Worm (Caenorhabditis elegans) whole organism, L1 larva: ENCODE results near the gene C37C3.10.

ENCODE experiments used
- C16A3.4 ChIP-seq: fragments of 150-350 bp; optimal IDR thresholded peaks from 2 replicates; lab custom pipeline; 2014; ENCODE audit warnings: missing biosample characterization, missing genetic modification characterization
- F16B12.6 ChIP-seq: fragments of 150-350 bp; optimal IDR thresholded peaks from 2 replicates; lab custom pipeline; 2014; ENCODE audit warnings: missing biosample characterization, missing genetic modification characterization
- Y116A8C.19 ChIP-seq: sonication (generic microtip); optimal IDR thresholded peaks from 2 replicates; lab custom pipeline; 2016; ENCODE audit warnings: missing compliant biosample characterization, missing genetic modification characterization, borderline replicate concordance
- alr-1 ChIP-seq: fragments of 200-800 bp; sonication (Bioruptor generic); optimal IDR thresholded peaks from 2 replicates; lab custom pipeline; 2018; ENCODE audit warnings: borderline replicate concordance, mild to moderate bottlenecking, missing genetic modification characterization, missing compliant biosample characterization
- aly-2 ChIP-seq: fragments of 150-350 bp; optimal IDR thresholded peaks from 2 replicates; lab custom pipeline; 2014; ENCODE audit warnings: missing biosample characterization, missing genetic modification characterization
- ama-1 ChIP-seq: fragments of 150-350 bp; optimal IDR thresholded peaks from 2 replicates; lab custom pipeline; 2014
- blmp-1 ChIP-seq: fragments of 150-350 bp; optimal IDR thresholded peaks from 2 replicates; lab custom pipeline; 2014; ENCODE audit warnings: missing biosample characterization, missing genetic modification characterization
- ceh-90 ChIP-seq: sonication (generic microtip); optimal IDR thresholded peaks from 2 replicates; lab custom pipeline; 2016; ENCODE audit warnings: missing genetic modification characterization, missing compliant biosample characterization
- ces-1 ChIP-seq: fragments of 150-350 bp; optimal IDR thresholded peaks from 2 replicates; lab custom pipeline; 2014; ENCODE audit warnings: missing biosample characterization, missing genetic modification reagents, missing genetic modification characterization
- dpl-1 ChIP-seq, 3 experiments: fragments of 150-350 bp in 2 of 3; sonication (generic microtip) in 1 of 3; optimal IDR thresholded peaks; 2 replicates each; lab custom pipeline; 2014 to 2017; ENCODE audit warnings: missing biosample characterization in 3 of 3, missing genetic modification characterization in 3 of 3, missing genetic modification reagents in 3 of 3
- efl-1 ChIP-seq, 4 experiments: fragments of 150-350 bp; optimal IDR thresholded peaks in 3 of 4; peaks in 1 of 4; 1 replicate in 1 of 4; 2 replicates in 3 of 4; lab custom pipeline; 2014; ENCODE audit warnings: missing biosample characterization in 2 of 4, missing genetic modification characterization in 2 of 4, missing genetic modification reagents in 2 of 4
- ets-5 ChIP-seq: fragments of 200-800 bp; sonication (Bioruptor generic); IDR thresholded peaks from 2 replicates; pipeline ENCODE4 v1.3.6; 2022; ENCODE audit warnings: missing genetic modification characterization, missing compliant biosample characterization
- fkh-4 ChIP-seq: sonication (generic microtip); optimal IDR thresholded peaks from 2 replicates; lab custom pipeline; 2016; ENCODE audit warnings: missing compliant biosample characterization, missing genetic modification characterization, borderline replicate concordance
- fkh-8 ChIP-seq: sonication (generic microtip); optimal IDR thresholded peaks from 2 replicates; lab custom pipeline; 2016; ENCODE audit warnings: mild to moderate bottlenecking, missing genetic modification characterization, missing compliant biosample characterization
- grh-1 ChIP-seq: fragments of 200-800 bp; sonication (Bioruptor generic); IDR thresholded peaks from 2 replicates; pipeline ENCODE4 v1.3.6; 2022; ENCODE audit warnings: missing genetic modification reagents, missing genetic modification characterization, missing compliant biosample characterization
- hlh-17 ChIP-seq: fragments of 200-800 bp; sonication (Bioruptor generic); optimal IDR thresholded peaks from 2 replicates; lab custom pipeline; 2018; ENCODE audit warnings: missing genetic modification characterization, mild to moderate bottlenecking, missing compliant biosample characterization, moderate library complexity, borderline replicate concordance
- hlh-4 ChIP-seq: sonication (generic microtip); optimal IDR thresholded peaks from 2 replicates; lab custom pipeline; 2016; ENCODE audit warnings: mild to moderate bottlenecking, missing genetic modification characterization, missing compliant biosample characterization
- isw-1 ChIP-seq: fragments of 200-800 bp; sonication (Bioruptor generic); IDR thresholded peaks from 2 replicates; pipeline ENCODE4 v1.3.6; 2022; ENCODE audit warnings: missing genetic modification characterization, missing compliant biosample characterization
- jun-1 ChIP-seq: fragments of 150-350 bp; optimal IDR thresholded peaks from 2 replicates; lab custom pipeline; 2014; ENCODE audit warnings: missing biosample characterization, missing genetic modification reagents, missing genetic modification characterization
- lin-14 ChIP-seq: fragments of 200-800 bp; sonication (Bioruptor generic); optimal IDR thresholded peaks from 2 replicates; lab custom pipeline; 2018; ENCODE audit warnings: mild to moderate bottlenecking, missing genetic modification characterization, moderate library complexity, missing compliant biosample characterization
- lin-15B ChIP-seq: fragments of 150-350 bp; sonication (generic microtip); optimal IDR thresholded peaks from 3 replicates; lab custom pipeline; 2014; ENCODE audit warnings: missing biosample characterization, missing genetic modification characterization
- lin-39 ChIP-seq: fragments of 150-350 bp; optimal IDR thresholded peaks from 2 replicates; lab custom pipeline; 2014; ENCODE audit warnings: missing biosample characterization, missing genetic modification reagents, missing genetic modification characterization
- lsy-2 ChIP-seq, 2 experiments: fragments of 150-350 bp; optimal IDR thresholded peaks; 2 replicates each; lab custom pipeline; 2014; ENCODE audit warnings: missing biosample characterization in 2 of 2, missing genetic modification characterization in 2 of 2
- mdl-1 ChIP-seq, 2 experiments: fragments of 150-350 bp; optimal IDR thresholded peaks; 2 replicates each; lab custom pipeline; 2014 to 2017; ENCODE audit warnings: missing biosample characterization in 2 of 2, missing genetic modification characterization in 2 of 2, inconsistent platforms in 1 of 2
- nhr-12 ChIP-seq: sonication (generic microtip); optimal IDR thresholded peaks from 2 replicates; lab custom pipeline; 2017; ENCODE audit warnings: missing biosample characterization, missing genetic modification characterization
- nhr-20 ChIP-seq: sonication (generic microtip); optimal IDR thresholded peaks from 2 replicates; lab custom pipeline; 2016; ENCODE audit warnings: mild to moderate bottlenecking, missing genetic modification characterization, missing compliant biosample characterization
- nhr-237 ChIP-seq: fragments of 150-350 bp; optimal IDR thresholded peaks from 2 replicates; lab custom pipeline; 2014; ENCODE audit warnings: missing biosample characterization, missing genetic modification characterization
- nhr-28 ChIP-seq: fragments of 150-350 bp; optimal IDR thresholded peaks from 2 replicates; lab custom pipeline; 2014; ENCODE audit warnings: missing biosample characterization, missing genetic modification characterization
- nhr-71 ChIP-seq: sonication (generic microtip); optimal IDR thresholded peaks from 2 replicates; lab custom pipeline; 2016; ENCODE audit warnings: mild to moderate bottlenecking, missing genetic modification characterization, moderate library complexity, missing compliant biosample characterization
- nhr-76 ChIP-seq: sonication (generic microtip); optimal IDR thresholded peaks from 2 replicates; lab custom pipeline; 2017; ENCODE audit warnings: missing biosample characterization, missing genetic modification characterization
- nhr-85 ChIP-seq: sonication (generic microtip); peaks from one replicate; lab custom pipeline; 2016; ENCODE audit warnings: missing genetic modification characterization, inconsistent platforms, missing compliant biosample characterization
- pax-3 ChIP-seq: fragments of 200-800 bp; sonication (Bioruptor generic); optimal IDR thresholded peaks from 2 replicates; lab custom pipeline; 2018; ENCODE audit warnings: mild to moderate bottlenecking, missing genetic modification characterization, moderate library complexity, missing compliant biosample characterization
- skn-1 ChIP-seq: fragments of 150-350 bp; optimal IDR thresholded peaks from 2 replicates; lab custom pipeline; 2014; ENCODE audit warnings: missing biosample characterization, missing genetic modification characterization
- snpc-4 ChIP-seq: fragments of 150-350 bp; optimal IDR thresholded peaks from 2 replicates; lab custom pipeline; 2014; ENCODE audit warnings: missing biosample characterization, missing genetic modification characterization
- sptf-1 ChIP-seq: fragments of 150-350 bp; optimal IDR thresholded peaks from 2 replicates; lab custom pipeline; 2014; ENCODE audit warnings: missing biosample characterization, missing genetic modification characterization
- swsn-7 ChIP-seq: sonication (generic microtip); optimal IDR thresholded peaks from 2 replicates; lab custom pipeline; 2016; ENCODE audit warnings: missing genetic modification characterization, missing compliant biosample characterization
- tbx-2 ChIP-seq: sonication (generic microtip); optimal IDR thresholded peaks from 2 replicates; lab custom pipeline; 2016; ENCODE audit warnings: missing genetic modification characterization, missing compliant biosample characterization
- unc-30 ChIP-seq: sonication (generic microtip); optimal IDR thresholded peaks from 2 replicates; lab custom pipeline; 2017; ENCODE audit warnings: missing biosample characterization, missing genetic modification characterization
- unc-98 ChIP-seq: fragments of 200-800 bp; sonication (Bioruptor generic); IDR thresholded peaks from 2 replicates; pipeline ENCODE4 v1.3.6; 2022; ENCODE audit warnings: missing genetic modification characterization, missing compliant biosample characterization
- zag-1 ChIP-seq: fragments of 150-350 bp; optimal IDR thresholded peaks from 2 replicates; lab custom pipeline; 2014; ENCODE audit warnings: missing biosample characterization, missing genetic modification characterization
- zip-4 ChIP-seq: fragments of 200-800 bp; sonication (Bioruptor generic); optimal IDR thresholded peaks from 2 replicates; lab custom pipeline; 2018; ENCODE audit warnings: mild to moderate bottlenecking, missing genetic modification characterization, moderate library complexity, missing compliant biosample characterization
- ztf-11 ChIP-seq, 2 experiments: sonication (generic microtip); optimal IDR thresholded peaks; 2 replicates each; lab custom pipeline; 2016 to 2017; ENCODE audit warnings: missing genetic modification characterization in 2 of 2, missing biosample characterization in 1 of 2, missing compliant biosample characterization in 1 of 2

The C37C3.10 gene

ce11 chrV:7863020-7863523 lies at the start of gene C37C3.10:
C37C3.10 (minus strand) TSS chrV:7863070.
- no peak for TF ChIP-seq aly-2 (tag; lab: Kevin White, UChicago)
- no peak for TF ChIP-seq lsy-2 (tag; optimal IDR thresholded peaks at IDR 0.05; lab: Kevin White, UChicago)
- no peak for TF ChIP-seq tbx-2 (tag; lab: Kevin White, UChicago)
- no peak for TF ChIP-seq F16B12.6 (tag; lab: Kevin White, UChicago)
- TF ChIP-seq jun-1 (tag; lab: Kevin White, UChicago), result no peak
- TF ChIP-seq ama-1 (lab: Kevin White, UChicago), result no peak
- no peak for TF ChIP-seq hlh-4
- no peak for TF ChIP-seq nhr-20 (tag; lab: Kevin White, UChicago)
- no peak for TF ChIP-seq sptf-1 (tag; lab: Kevin White, UChicago)
- TF ChIP-seq nhr-85 (tag; lab: Kevin White, UChicago), result no peak
- no peak for TF ChIP-seq hlh-17 (GFP tag; lab: Kevin White, UChicago)
- TF ChIP-seq nhr-28 (tag; lab: Kevin White, UChicago), result no peak
- no peak for TF ChIP-seq ceh-90 (tag; lab: Kevin White, UChicago)
- TF ChIP-seq swsn-7 (tag; lab: Kevin White, UChicago), result no peak
- no peak for TF ChIP-seq snpc-4 (tag; lab: Kevin White, UChicago)

ce11 chrV:7908431-7908830 lies 45.6 kb upstream of the C37C3.10 start:
- TF ChIP-seq ama-1 (lab: Kevin White, UChicago), result no peak
- TF ChIP-seq lin-15B (tag; lab: Kevin White, UChicago), result no peak
- no peak for TF ChIP-seq aly-2 (tag; lab: Kevin White, UChicago)
- TF ChIP-seq nhr-76 (tag; lab: Kevin White, UChicago), result no peak
- TF ChIP-seq lsy-2 (tag; optimal IDR thresholded peaks at IDR 0.05; lab: Kevin White, UChicago), result no peak
- TF ChIP-seq nhr-12, result no peak
- TF ChIP-seq fkh-8 (tag; lab: Kevin White, UChicago), result no peak
- no peak for TF ChIP-seq dpl-1 (GFP tag; optimal IDR thresholded peaks at IDR 0.05; lab: Kevin White, UChicago)
- TF ChIP-seq pax-3 (tag; lab: Kevin White, UChicago), result no peak
- TF ChIP-seq lin-14 (GFP tag; lab: Kevin White, UChicago), result no peak
- no peak for TF ChIP-seq ceh-90 (tag; lab: Kevin White, UChicago)
- TF ChIP-seq nhr-71 (tag; lab: Kevin White, UChicago), result no peak
- TF ChIP-seq unc-30 (tag; lab: Kevin White, UChicago), result no peak
- no peak for TF ChIP-seq ets-5 (GFP tag; lab: Robert Waterston, UW)
- no peak for TF ChIP-seq efl-1 (optimal IDR thresholded peaks at IDR 0.05; lab: Kevin White, UChicago)
- TF ChIP-seq efl-1 (GFP tag; optimal IDR thresholded peaks at IDR 0.05 in 1 of 2; lab: Kevin White, UChicago), result no peak
- no peak for TF ChIP-seq skn-1 (tag; lab: Kevin White, UChicago)
- no peak for TF ChIP-seq mdl-1 (tag; optimal IDR thresholded peaks at IDR 0.05; lab: Kevin White, UChicago)
- no peak for TF ChIP-seq grh-1 (GFP tag; lab: Robert Waterston, UW)
- no peak for TF ChIP-seq swsn-7 (tag; lab: Kevin White, UChicago)
- TF ChIP-seq alr-1 (tag; lab: Kevin White, UChicago), result no peak

- no peak for TF ChIP-seq ces-1 (GFP tag; lab: Kevin White, UChicago)
- TF ChIP-seq fkh-4 (tag; lab: Kevin White, UChicago), result no peak
- TF ChIP-seq swsn-7 (tag; lab: Kevin White, UChicago), result no peak
- TF ChIP-seq unc-98 (GFP tag; lab: Robert Waterston, UW), result no peak
- TF ChIP-seq nhr-12, result no peak
- no peak for TF ChIP-seq skn-1 (tag; lab: Kevin White, UChicago)
- no peak for TF ChIP-seq isw-1 (GFP tag; lab: Robert Waterston, UW)
- no peak for TF ChIP-seq nhr-28 (tag; lab: Kevin White, UChicago)
- TF ChIP-seq ztf-11 (tag; optimal IDR thresholded peaks at IDR 0.05; lab: Kevin White, UChicago), result no peak
- TF ChIP-seq zip-4 (GFP tag; lab: Kevin White, UChicago), result no peak
- TF ChIP-seq zag-1 (tag; lab: Kevin White, UChicago), result no peak
- TF ChIP-seq Y116A8C.19 (tag; lab: Kevin White, UChicago), result no peak
- TF ChIP-seq blmp-1, result no peak
- no peak for TF ChIP-seq lin-39
- TF ChIP-seq grh-1 (GFP tag; lab: Robert Waterston, UW), result no peak
- TF ChIP-seq C16A3.4 (tag; lab: Kevin White, UChicago), result no peak
- no peak for TF ChIP-seq nhr-71 (tag; lab: Kevin White, UChicago)
- no peak for TF ChIP-seq nhr-237 (tag; lab: Kevin White, UChicago)
- TF ChIP-seq, all 84 proteins: peak for 0
These were observed 41.5 kb upstream of the C37C3.10 start for ce11 chrV:7904389-7904788.
